Worm (Caenorhabditis elegans) whole organism, L3 larva: ENCODE measurements around the gene F47D12.7.

Experiments used
- R02D3.7 ChIP-seq: fragments of 150-350 bp; optimal IDR thresholded peaks from 2 replicates; lab custom pipeline; 2014; ENCODE audit warnings: missing biosample characterization, missing genetic modification characterization
- ZK546.5 ChIP-seq: sonication (generic microtip); optimal IDR thresholded peaks from 2 replicates; lab custom pipeline; 2017; ENCODE audit warnings: missing biosample characterization, missing genetic modification characterization
- aly-2 ChIP-seq: fragments of 150-350 bp; optimal IDR thresholded peaks from 2 replicates; lab custom pipeline; 2014; ENCODE audit warnings: missing biosample characterization, missing genetic modification characterization
- ama-1 ChIP-seq: fragments of 150-350 bp; optimal IDR thresholded peaks from 2 replicates; lab custom pipeline; 2018
- ceh-16 ChIP-seq: sonication (generic microtip); optimal IDR thresholded peaks from 2 replicates; lab custom pipeline; 2017; ENCODE audit warnings: missing biosample characterization, missing genetic modification characterization
- ceh-28 ChIP-seq: fragments of 150-350 bp; optimal IDR thresholded peaks from 2 replicates; lab custom pipeline; 2014; ENCODE audit warnings: missing biosample characterization, missing genetic modification reagents, missing genetic modification characterization
- ceh-82 ChIP-seq: fragments of 150-350 bp; optimal IDR thresholded peaks from 2 replicates; lab custom pipeline; 2014; ENCODE audit warnings: missing biosample characterization, missing genetic modification characterization
- egl-5 ChIP-seq: fragments of 150-350 bp; optimal IDR thresholded peaks from 2 replicates; lab custom pipeline; 2017; ENCODE audit warnings: missing biosample characterization, missing genetic modification reagents, missing genetic modification characterization, inconsistent platforms
- elt-1 ChIP-seq: fragments of 150-350 bp; optimal IDR thresholded peaks from 2 replicates; lab custom pipeline; 2014; ENCODE audit warnings: missing biosample characterization, missing genetic modification characterization
- elt-2 ChIP-seq: sonication (generic microtip); optimal IDR thresholded peaks from 2 replicates; lab custom pipeline; 2016; ENCODE audit warnings: missing genetic modification reagents, mild to moderate bottlenecking, missing genetic modification characterization, missing compliant biosample characterization
- elt-3 ChIP-seq, 3 experiments: fragments of 150-350 bp in 1 of 3; sonication (generic microtip) in 2 of 3; optimal IDR thresholded peaks; 2 replicates in 2 of 3; 4 replicates in 1 of 3; lab custom pipeline; 2014 to 2017; ENCODE audit warnings: missing biosample characterization in 3 of 3, missing genetic modification characterization in 3 of 3
- fkh-10 ChIP-seq: sonication (generic microtip); optimal IDR thresholded peaks from 2 replicates; lab custom pipeline; 2017; ENCODE audit warnings: missing biosample characterization, missing genetic modification reagents, missing genetic modification characterization
- fkh-2 ChIP-seq: fragments of 150-350 bp; optimal IDR thresholded peaks from 2 replicates; lab custom pipeline; 2014; ENCODE audit warnings: missing biosample characterization, missing genetic modification reagents, missing genetic modification characterization
- fos-1 ChIP-seq: fragments of 150-350 bp; optimal IDR thresholded peaks from 2 replicates; lab custom pipeline; 2014; ENCODE audit warnings: missing biosample characterization, missing genetic modification characterization
- hmg-11 ChIP-seq: sonication (generic microtip); optimal IDR thresholded peaks from 2 replicates; lab custom pipeline; 2016; ENCODE audit warnings: missing genetic modification characterization, missing compliant biosample characterization
- jun-1 ChIP-seq: fragments of 150-350 bp; optimal IDR thresholded peaks from 2 replicates; lab custom pipeline; 2014; ENCODE audit warnings: missing biosample characterization, missing genetic modification reagents, missing genetic modification characterization
- lin-15B ChIP-seq: fragments of 150-350 bp; optimal IDR thresholded peaks from 2 replicates; lab custom pipeline; 2014; ENCODE audit warnings: missing biosample characterization, missing genetic modification characterization
- lin-39 ChIP-seq: fragments of 150-350 bp; optimal IDR thresholded peaks from 2 replicates; lab custom pipeline; 2018; ENCODE audit warnings: missing biosample characterization, missing genetic modification reagents, missing genetic modification characterization
- lsy-12 ChIP-seq: sonication (generic microtip); optimal IDR thresholded peaks from 2 replicates; lab custom pipeline; 2016; ENCODE audit warnings: mild to moderate bottlenecking, missing genetic modification characterization, missing compliant biosample characterization
- mdl-1 ChIP-seq: fragments of 150-350 bp; optimal IDR thresholded peaks from 2 replicates; lab custom pipeline; 2014; ENCODE audit warnings: missing biosample characterization, missing genetic modification characterization
- mml-1 ChIP-seq: fragments of 150-350 bp; sonication (generic microtip); optimal IDR thresholded peaks from 3 replicates; lab custom pipeline; 2014; ENCODE audit warnings: missing biosample characterization, missing genetic modification characterization
- nfya-1 ChIP-seq: sonication (generic microtip); optimal IDR thresholded peaks from 2 replicates; lab custom pipeline; 2017; ENCODE audit warnings: missing genetic modification characterization, mild to moderate bottlenecking, missing compliant biosample characterization, antibody characterized with exemption, moderate library complexity; ENCODE audit not compliant: insufficient read depth
- nhr-11 ChIP-seq: fragments of 150-350 bp; optimal IDR thresholded peaks from 2 replicates; lab custom pipeline; 2014; ENCODE audit warnings: missing biosample characterization, missing genetic modification characterization
- nhr-23 ChIP-seq: fragments of 150-350 bp; optimal IDR thresholded peaks from 2 replicates; lab custom pipeline; 2014; ENCODE audit warnings: missing biosample characterization, missing genetic modification reagents, missing genetic modification characterization
- nhr-237 ChIP-seq: fragments of 150-350 bp; optimal IDR thresholded peaks from 2 replicates; lab custom pipeline; 2014; ENCODE audit warnings: missing biosample characterization, missing genetic modification characterization
- nhr-25 ChIP-seq: sonication (generic microtip); optimal IDR thresholded peaks from 2 replicates; lab custom pipeline; 2017; ENCODE audit warnings: missing biosample characterization, missing genetic modification characterization
- nhr-28 ChIP-seq: fragments of 150-350 bp; optimal IDR thresholded peaks from 2 replicates; lab custom pipeline; 2014; ENCODE audit warnings: missing biosample characterization, missing genetic modification characterization
- nhr-43 ChIP-seq: sonication (generic microtip); optimal IDR thresholded peaks from 2 replicates; lab custom pipeline; 2016; ENCODE audit warnings: mild to moderate bottlenecking, missing genetic modification characterization, missing compliant biosample characterization; ENCODE audit not compliant: poor library complexity, severe bottlenecking
- nhr-67 ChIP-seq: fragments of 150-350 bp; optimal IDR thresholded peaks from 2 replicates; lab custom pipeline; 2014; ENCODE audit warnings: missing biosample characterization, missing genetic modification characterization
- nhr-76 ChIP-seq: fragments of 150-350 bp; sonication (generic microtip); optimal IDR thresholded peaks from 5 replicates; lab custom pipeline; 2014; ENCODE audit warnings: missing biosample characterization, missing genetic modification characterization
- nhr-77 ChIP-seq: fragments of 150-350 bp; optimal IDR thresholded peaks from 2 replicates; lab custom pipeline; 2014; ENCODE audit warnings: missing biosample characterization, missing genetic modification characterization
- pha-4 ChIP-seq: fragments of 150-350 bp; optimal IDR thresholded peaks from 2 replicates; lab custom pipeline; 2014; ENCODE audit warnings: missing biosample characterization, missing genetic modification reagents, missing genetic modification characterization
- pqm-1 ChIP-seq: fragments of 150-350 bp; optimal IDR thresholded peaks from 2 replicates; lab custom pipeline; 2017; ENCODE audit warnings: missing biosample characterization, missing genetic modification characterization, inconsistent platforms
- sea-2 ChIP-seq: fragments of 150-350 bp; sonication (generic microtip); optimal IDR thresholded peaks from 4 replicates; lab custom pipeline; 2014; ENCODE audit warnings: missing biosample characterization, missing genetic modification reagents, missing genetic modification characterization
- skn-1 ChIP-seq: fragments of 150-350 bp; optimal IDR thresholded peaks from 2 replicates; lab custom pipeline; 2014; ENCODE audit warnings: missing biosample characterization, missing genetic modification characterization
- snpc-4 ChIP-seq: fragments of 150-350 bp; optimal IDR thresholded peaks from 2 replicates; lab custom pipeline; 2014; ENCODE audit warnings: missing biosample characterization, missing genetic modification characterization
- tbx-2 ChIP-seq: sonication (generic microtip); optimal IDR thresholded peaks from 2 replicates; lab custom pipeline; 2016; ENCODE audit warnings: mild to moderate bottlenecking, missing genetic modification characterization, missing compliant biosample characterization
- unc-62 ChIP-seq: fragments of 150-350 bp; sonication (generic microtip); optimal IDR thresholded peaks from 4 replicates; lab custom pipeline; 2014; ENCODE audit warnings: missing biosample characterization, missing genetic modification reagents, missing genetic modification characterization
- zag-1 ChIP-seq: fragments of 150-350 bp; optimal IDR thresholded peaks from 2 replicates; lab custom pipeline; 2014; ENCODE audit warnings: missing biosample characterization, missing genetic modification characterization
- ztf-11 ChIP-seq: fragments of 150-350 bp; optimal IDR thresholded peaks from 2 replicates; lab custom pipeline; 2014; ENCODE audit warnings: missing biosample characterization, missing genetic modification characterization
- ztf-4 ChIP-seq: fragments of 150-350 bp; optimal IDR thresholded peaks from 2 replicates; lab custom pipeline; 2014; ENCODE audit warnings: missing biosample characterization, missing genetic modification characterization

F47D12.7 gene

ce11 chrIII:6295972-6296700, at the start of gene F47D12.7:
TSS of gene F47D12.7 (minus strand) at chrIII:6296022.
- TF ChIP-seq nhr-237 (tag; lab: Kevin White, UChicago) (no peak), ztf-11 (tag; lab: Kevin White, UChicago) (no peak), elt-1 (tag; lab: Kevin White, UChicago) (peak; percentile 42), nhr-23 (tag; lab: Kevin White, UChicago) (no peak), pqm-1 (tag; lab: Kevin White, UChicago) (no peak), pha-4 (tag; lab: Kevin White, UChicago) (no peak), tbx-2 (tag; lab: Kevin White, UChicago) (no peak)

- TF ChIP-seq ztf-4 (no peak), pqm-1 (tag; lab: Kevin White, UChicago) (peak; percentile 36), jun-1 (tag; lab: Kevin White, UChicago) (peak; percentile 72), tbx-2 (tag; lab: Kevin White, UChicago) (peak; percentile 35), nfya-1 (peak; percentile 92), lin-15B (peak; percentile 81), snpc-4 (tag; lab: Kevin White, UChicago) (peak; percentile 81), nhr-23 (tag; lab: Kevin White, UChicago) (peak; percentile 79), nhr-25 (tag; lab: Kevin White, UChicago) (peak; percentile 87), R02D3.7 (tag; lab: Kevin White, UChicago) (peak; percentile 53), nhr-237 (tag; lab: Kevin White, UChicago) (no peak), mdl-1 (tag; lab: Kevin White, UChicago) (no peak), elt-3 (tag; optimal IDR thresholded peaks at IDR 0.05; lab: Kevin White, UChicago) (no peak), lsy-12 (tag; lab: Kevin White, UChicago) (peak; percentile 75), ama-1 (peak; percentile 73), hmg-11 (tag; lab: Kevin White, UChicago) (peak; percentile 92), pha-4 (tag; lab: Kevin White, UChicago) (peak; percentile 95), ceh-82 (tag; lab: Kevin White, UChicago) (peak; percentile 54), nhr-43 (tag; lab: Kevin White, UChicago) (peak; percentile 36), ceh-28 (peak; percentile 47), skn-1 (tag; lab: Kevin White, UChicago) (peak; percentile 32), egl-5 (tag; lab: Kevin White, UChicago) (no peak), elt-2 (peak; percentile 54), lin-39 (peak; percentile 52), zag-1 (no peak)
- TF ChIP-seq, all 47 proteins: peak for 19
Observed at ce11 chrIII:6344737-6345136, 48.9 kb upstream of the F47D12.7 start.

ce11 chrIII:6343229-6343628, 47.4 kb upstream of the F47D12.7 start, which contains the start of gene C56G2.9:
TSS of gene C56G2.9 (minus strand) at chrIII:6343329.
- TF ChIP-seq fos-1 (no peak), lin-39 (no peak), sea-2 (no peak), nhr-237 (tag; lab: Kevin White, UChicago) (no peak), mml-1 (tag; lab: Kevin White, UChicago) (no peak), mdl-1 (tag; lab: Kevin White, UChicago) (no peak), ZK546.5 (no peak)
- TF ChIP-seq, all 47 proteins: peak for 0

ce11 chrIII:6341878-6342453, 46.1 kb upstream of the F47D12.7 start, which contains the start of gene rpn-13:
TSS of gene rpn-13 (minus strand) at chrIII:6341928.
- no peak for TF ChIP-seq lsy-12 (tag; lab: Kevin White, UChicago)
- TF ChIP-seq pqm-1 (tag; lab: Kevin White, UChicago), result no peak
- no peak for TF ChIP-seq nhr-43 (tag; lab: Kevin White, UChicago)
- no peak for TF ChIP-seq R02D3.7 (tag; lab: Kevin White, UChicago)
- TF ChIP-seq pha-4 (tag; lab: Kevin White, UChicago), result peak; percentile 78
- TF ChIP-seq nhr-23 (tag; lab: Kevin White, UChicago), result peak; percentile 53
- TF ChIP-seq elt-2, result peak; percentile 15
- peak; percentile 87 for TF ChIP-seq nfya-1
- TF ChIP-seq mml-1 (tag; lab: Kevin White, UChicago), result no peak
- TF ChIP-seq lin-39, result no peak
- TF ChIP-seq hmg-11 (tag; lab: Kevin White, UChicago), result peak; percentile 42
- TF ChIP-seq nhr-25 (tag; lab: Kevin White, UChicago), result peak; percentile 21
- TF ChIP-seq nhr-76 (tag; lab: Kevin White, UChicago), result no peak
- TF ChIP-seq elt-1 (tag; lab: Kevin White, UChicago), result no peak
- no peak for TF ChIP-seq unc-62
- TF ChIP-seq snpc-4 (tag; lab: Kevin White, UChicago), result peak; percentile 28
- TF ChIP-seq aly-2, result no peak
- TF ChIP-seq ama-1, result peak; percentile 0
- TF ChIP-seq ceh-16 (tag; lab: Kevin White, UChicago), result no peak
- TF ChIP-seq sea-2, result no peak
- TF ChIP-seq ceh-28, result no peak
- TF ChIP-seq lin-15B, result peak; percentile 46
- no peak for TF ChIP-seq fkh-10 (GFP tag; lab: Kevin White, UChicago)
- no peak for TF ChIP-seq jun-1 (tag; lab: Kevin White, UChicago)
- no peak for TF ChIP-seq mdl-1 (tag; lab: Kevin White, UChicago)
- TF ChIP-seq skn-1 (tag; lab: Kevin White, UChicago), result peak; percentile 98
- TF ChIP-seq fkh-2 (tag; lab: Kevin White, UChicago), result no peak
- TF ChIP-seq nhr-77 (tag; lab: Kevin White, UChicago), result no peak
- TF ChIP-seq nhr-67 (tag; lab: Kevin White, UChicago), result no peak
- TF ChIP-seq ZK546.5, result no peak
- TF ChIP-seq nhr-11 (tag; lab: Kevin White, UChicago), result no peak
- no peak for TF ChIP-seq nhr-28 (tag; lab: Kevin White, UChicago)
